Worm (Caenorhabditis elegans) whole organism, L2 larva: ENCODE data around the gene esyt-2.

Source experiments
- R02D3.7 ChIP-seq: fragments of 150-350 bp; optimal IDR thresholded peaks from 2 replicates; lab custom pipeline; 2014; ENCODE audit warnings: missing biosample characterization, missing genetic modification characterization
- alr-1 ChIP-seq: fragments of 150-350 bp; optimal IDR thresholded peaks from 2 replicates; lab custom pipeline; 2014; ENCODE audit warnings: missing biosample characterization, missing genetic modification characterization
- aly-2 ChIP-seq: fragments of 150-350 bp; optimal IDR thresholded peaks from 2 replicates; lab custom pipeline; 2014; ENCODE audit warnings: missing biosample characterization, missing genetic modification characterization
- gmeb-1 ChIP-seq: fragments of 150-350 bp; optimal IDR thresholded peaks from 2 replicates; lab custom pipeline; 2014; ENCODE audit warnings: missing biosample characterization, missing genetic modification characterization
- nhr-6 ChIP-seq: fragments of 150-350 bp; optimal IDR thresholded peaks from 2 replicates; lab custom pipeline; 2014; ENCODE audit warnings: missing biosample characterization, missing genetic modification characterization
- snpc-4 ChIP-seq: fragments of 150-350 bp; optimal IDR thresholded peaks from 2 replicates; lab custom pipeline; 2014; ENCODE audit warnings: missing biosample characterization, missing genetic modification characterization

DNA sequence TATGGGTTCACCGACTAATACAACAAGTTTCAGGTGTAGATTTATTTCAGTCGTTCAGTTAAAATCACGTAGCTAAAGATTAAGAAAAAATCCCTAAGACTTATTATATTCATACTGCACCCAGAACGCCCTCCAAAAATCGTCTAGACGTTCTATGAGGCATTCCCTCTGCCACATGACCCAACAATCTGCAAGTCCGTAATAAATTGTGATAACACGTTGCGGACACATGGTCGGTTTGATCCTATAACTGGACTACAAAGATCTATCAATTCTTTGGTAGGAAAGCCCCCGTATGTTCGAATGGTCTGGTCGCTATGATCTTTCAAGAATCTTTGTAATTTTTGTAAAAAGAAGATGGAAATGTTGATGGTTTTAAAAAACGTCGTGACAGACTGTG, 14.8 kb downstream of the esyt-2 start:
- no peak for TF ChIP-seq aly-2 (tag; lab: Kevin White, UChicago)
- no peak for TF ChIP-seq R02D3.7
- no peak for TF ChIP-seq alr-1 (tag; lab: Kevin White, UChicago)
- TF ChIP-seq nhr-6 (tag; lab: Kevin White, UChicago) = no peak
- no peak for TF ChIP-seq snpc-4 (tag; lab: Kevin White, UChicago)
- no peak for TF ChIP-seq gmeb-1 (tag; lab: Kevin White, UChicago)
